Worm (Caenorhabditis elegans) whole organism, late embryonic: ENCODE results near the gene rin-1.

ENCODE experiments used
- C08G9.2 ChIP-seq: sonication (generic microtip); optimal IDR thresholded peaks from 2 replicates; lab custom pipeline; 2016; ENCODE audit warnings: mild to moderate bottlenecking, missing genetic modification characterization, moderate library complexity, missing compliant biosample characterization
- ama-1 ChIP-seq: fragments of 150-350 bp; optimal IDR thresholded peaks from 2 replicates; lab custom pipeline; 2014
- dve-1 ChIP-seq: sonication (generic microtip); optimal IDR thresholded peaks from 2 replicates; lab custom pipeline; 2017; ENCODE audit warnings: antibody characterized with exemption, mild to moderate bottlenecking, missing genetic modification characterization, missing compliant biosample characterization
- elt-2 ChIP-seq: sonication (generic microtip); optimal IDR thresholded peaks from 2 replicates; lab custom pipeline; 2016; ENCODE audit warnings: missing genetic modification reagents, missing genetic modification characterization, missing compliant biosample characterization
- hlh-30 ChIP-seq: sonication (generic microtip); optimal IDR thresholded peaks from 2 replicates; lab custom pipeline; 2017; ENCODE audit warnings: antibody characterized with exemption, missing genetic modification characterization, missing compliant biosample characterization; ENCODE audit not compliant: insufficient read depth
- nhr-11 ChIP-seq: fragments of 150-350 bp; optimal IDR thresholded peaks from 2 replicates; lab custom pipeline; 2014; ENCODE audit warnings: missing biosample characterization, missing genetic modification characterization
- npax-4 ChIP-seq: sonication (generic microtip); optimal IDR thresholded peaks from 2 replicates; lab custom pipeline; 2016; ENCODE audit warnings: missing genetic modification characterization, missing compliant biosample characterization
- pag-3 ChIP-seq: sonication (generic microtip); optimal IDR thresholded peaks from 2 replicates; lab custom pipeline; 2016; ENCODE audit warnings: missing compliant biosample characterization, missing genetic modification characterization, borderline replicate concordance
- pat-9 ChIP-seq: fragments of 200-800 bp; sonication (Bioruptor generic); optimal IDR thresholded peaks from 2 replicates; lab custom pipeline; 2018; ENCODE audit warnings: mild to moderate bottlenecking, missing genetic modification characterization, moderate library complexity, missing compliant biosample characterization
- pha-4 ChIP-seq: fragments of 150-350 bp; optimal IDR thresholded peaks from 2 replicates; lab custom pipeline; 2018; ENCODE audit warnings: missing biosample characterization, missing genetic modification reagents, missing genetic modification characterization
- pqm-1 ChIP-seq: sonication (generic microtip); optimal IDR thresholded peaks from 2 replicates; lab custom pipeline; 2016; ENCODE audit warnings: missing genetic modification characterization, missing compliant biosample characterization
- sdc-2 ChIP-seq: sonication (generic microtip); optimal IDR thresholded peaks from 2 replicates; lab custom pipeline; 2016; ENCODE audit warnings: missing genotype, missing genetic modification characterization, missing compliant biosample characterization
- unc-3 ChIP-seq, 2 experiments: fragments of 200-800 bp in 1 of 2; sonication (Bioruptor generic) in 1 of 2; sonication (generic microtip) in 1 of 2; conservative IDR thresholded peaks in 1 of 2; optimal IDR thresholded peaks in 1 of 2; 2 replicates each; pipeline versions ENCODE4 v1.3.6 to Lab custom; 2016 to 2022; ENCODE audit warnings: missing compliant biosample characterization in 2 of 2, missing genetic modification characterization in 2 of 2, missing genetic modification reagents in 1 of 2
- unc-55 ChIP-seq: sonication (generic microtip); optimal IDR thresholded peaks from 2 replicates; lab custom pipeline; 2017; ENCODE audit warnings: missing biosample characterization, missing genetic modification reagents, missing genetic modification characterization

DNA sequence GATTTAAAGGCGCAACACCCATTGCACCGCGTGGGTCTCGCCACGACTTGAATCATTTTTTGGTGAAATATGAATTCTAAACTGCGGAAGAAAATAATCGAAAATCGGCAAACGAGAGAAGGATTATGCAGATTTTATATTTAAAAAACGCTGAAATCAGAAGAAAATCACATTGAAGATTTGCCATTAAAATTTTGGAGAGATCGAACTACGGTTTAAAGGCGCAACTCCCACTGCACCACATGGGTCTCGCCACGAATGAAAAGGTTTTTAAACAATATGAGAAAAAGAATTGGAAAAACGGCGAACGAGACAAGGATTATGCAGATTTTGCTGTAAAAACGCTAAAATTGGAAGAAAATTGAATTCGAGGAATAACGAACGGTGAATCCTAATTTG lies 17.4 kb upstream of the rin-1 start:
- no peak for TF ChIP-seq pqm-1 (tag; lab: Kevin White, UChicago)
- TF ChIP-seq unc-3 (GFP tag; conservative IDR thresholded peaks at IDR 0.05; lab: Robert Waterston, UW) = no peak
- no peak for TF ChIP-seq unc-3 (tag; optimal IDR thresholded peaks at IDR 0.05; lab: Kevin White, UChicago)
- TF ChIP-seq C08G9.2 (tag; lab: Kevin White, UChicago) = no peak
- no peak for TF ChIP-seq sdc-2
- TF ChIP-seq elt-2 = no peak
- no peak for TF ChIP-seq ama-1 (lab: Kevin White, UChicago)
- no peak for TF ChIP-seq pat-9 (tag; lab: Kevin White, UChicago)
- TF ChIP-seq pha-4 (tag; lab: Kevin White, UChicago) = no peak
- TF ChIP-seq hlh-30 (tag; lab: Kevin White, UChicago) = no peak
- no peak for TF ChIP-seq dve-1 (tag; lab: Kevin White, UChicago)
- TF ChIP-seq nhr-11 (tag; lab: Kevin White, UChicago) = no peak
- TF ChIP-seq npax-4 (tag; lab: Kevin White, UChicago) = no peak
- no peak for TF ChIP-seq unc-55 (GFP tag; lab: Kevin White, UChicago)
- no peak for TF ChIP-seq pag-3 (tag; lab: Kevin White, UChicago)
